Fruit fly (Drosophila melanogaster): Measurements from ENCODE around the gene Nuf2.

Gene Nuf2

dm6 chr2L:7023614-7024259 is 41.9 kb downstream of the Nuf2 start, which contains the start of gene Gart (continued):
- TF ChIP-seq CG12391 (tag; optimal IDR thresholded peaks at IDR 0.05) (peak; percentile 71), croc (GFP tag; conservative IDR thresholded peaks at IDR 0.05) (no peak), CG12659 (GFP tag; optimal IDR thresholded peaks at IDR 0.05) (peak; percentile 76), psq (GFP tag; optimal IDR thresholded peaks at IDR 0.05) (no peak), wdn (GFP tag; IDR thresholded peaks at IDR 0.05) (peak; percentile 46; the same call in 1 of the 2 replicates), NfI (GFP tag; optimal IDR thresholded peaks at IDR 0.05) (peak; percentile 61), CG1792 (GFP tag; optimal IDR thresholded peaks at IDR 0.05) (peak; percentile 75), CG15514 (GFP tag; optimal IDR thresholded peaks at IDR 0.05) (no peak), sc (optimal IDR thresholded peaks at IDR 0.05) (no peak), sc (GFP tag; optimal IDR thresholded peaks at IDR 0.05) (peak; percentile 67), bsh (GFP tag; optimal IDR thresholded peaks at IDR 0.05) (peak in 1 of 2 experiments; percentile 82), jigr1 (GFP tag; IDR thresholded peaks at IDR 0.05) (no peak), slp2 (GFP tag; optimal IDR thresholded peaks at IDR 0.05) (peak; percentile 40), gem (tag; optimal IDR thresholded peaks at IDR 0.05) (peak; percentile 84), Spps (tag; optimal IDR thresholded peaks at IDR 0.05) (no peak), CG16779 (GFP tag; IDR thresholded peaks at IDR 0.05) (no peak), CG6175 (GFP tag; IDR thresholded peaks at IDR 0.05) (no peak), disco-r (GFP tag; optimal IDR thresholded peaks at IDR 0.05) (peak; percentile 52), kay (GFP tag; optimal IDR thresholded peaks at IDR 0.05) (peak; percentile 43), Ets65A (GFP tag) (peak; percentile 93), h (optimal IDR thresholded peaks at IDR 0.05) (no peak), CG8388 (GFP tag; optimal IDR thresholded peaks at IDR 0.05) (peak; percentile 62), CG18764 (GFP tag; optimal IDR thresholded peaks at IDR 0.05) (no peak), pzg (GFP tag; optimal IDR thresholded peaks at IDR 0.05) (no peak), CG34422 (GFP tag; IDR thresholded peaks at IDR 0.05) (no peak), CG4328 (GFP tag; optimal IDR thresholded peaks at IDR 0.05) (no peak), CG4854 (GFP tag; optimal IDR thresholded peaks at IDR 0.05) (peak; percentile 65), CG31224 (GFP tag; IDR thresholded peaks at IDR 0.05) (no peak), NC2β (GFP tag; optimal IDR thresholded peaks at IDR 0.05) (peak; percentile 13), CG9797 (GFP tag; optimal IDR thresholded peaks at IDR 0.05) (no peak), Bteb2 (GFP tag; optimal IDR thresholded peaks at IDR 0.05) (peak; percentile 66), CG17912 (GFP tag; optimal IDR thresholded peaks at IDR 0.05) (no peak), Scr (GFP tag; IDR thresholded peaks at IDR 0.05; ENCODE audit: partially characterized antibody) (no peak), CG6854 (GFP tag; optimal IDR thresholded peaks at IDR 0.05) (no peak), CG17612 (GFP tag; IDR thresholded peaks at IDR 0.05) (no peak), CG15073 (GFP tag; optimal IDR thresholded peaks at IDR 0.05) (peak; percentile 2), lmd (GFP tag; IDR thresholded peaks at IDR 0.05) (no peak; the same call in none of the 2 replicates), CG4707 (GFP tag; optimal IDR thresholded peaks at IDR 0.05) (no peak), CG9727 (GFP tag; optimal IDR thresholded peaks at IDR 0.05) (peak; percentile 72), CG32532 (GFP tag; IDR thresholded peaks at IDR 0.05) (no peak; the same call in 1 of the 2 replicates), Hr39 (optimal IDR thresholded peaks at IDR 0.05) (no peak), CG2889 (GFP tag; IDR thresholded peaks at IDR 0.05) (peak; percentile 68; the same call in 2 of the 3 replicates), CG2129 (GFP tag; IDR thresholded peaks at IDR 0.05; ENCODE audit: partially characterized antibody) (no peak), bowl (GFP tag; IDR thresholded peaks at IDR 0.05) (no peak), CG33557 (GFP tag; optimal IDR thresholded peaks at IDR 0.05) (peak; percentile 10), ara (GFP tag; IDR thresholded peaks at IDR 0.05) (no peak; the same call in 1 of the 2 replicates), CG32767 (GFP tag; IDR thresholded peaks at IDR 0.05) (peak; percentile 53; the same call in 1 of the 2 replicates), gt (GFP tag; IDR thresholded peaks at IDR 0.05) (no peak), CG14965 (GFP tag; optimal IDR thresholded peaks at IDR 0.05; ENCODE audit: borderline replicate concordance) (peak; percentile 17), pros (GFP tag; optimal IDR thresholded peaks at IDR 0.05) (no peak), CG17385 (GFP tag; optimal IDR thresholded peaks at IDR 0.05) (peak; percentile 76)

Measured in whole organism, embryonic.